Fruit fly (Drosophila melanogaster) whole organism, embryonic: ENCODE results near the gene CG44385.

Source experiments
- Bteb2 ChIP-seq: fragments of 200-800 bp; sonication (Bioruptor generic); optimal IDR thresholded peaks from 2 replicates; lab custom pipeline; 2016; ENCODE audit warnings: missing biosample characterization, missing genetic modification characterization
- CG10147 ChIP-seq: fragments of 200-800 bp; sonication (Bioruptor generic); optimal IDR thresholded peaks from 2 replicates; lab custom pipeline; 2019; ENCODE audit warnings: missing biosample characterization, mild to moderate bottlenecking, missing genetic modification characterization, moderate library complexity
- CG10274 ChIP-seq: fragments of 200-800 bp; sonication (Bioruptor generic); optimal IDR thresholded peaks from 3 replicates; lab custom pipeline; 2017; ENCODE audit warnings: missing biosample characterization, mild to moderate bottlenecking, missing genetic modification characterization
- CG10543 ChIP-seq: fragments of 200-800 bp; sonication (Bioruptor generic); optimal IDR thresholded peaks from 3 replicates; lab custom pipeline; 2017; ENCODE audit warnings: missing biosample characterization, mild to moderate bottlenecking, missing genetic modification characterization, moderate library complexity
- CG11398 ChIP-seq: fragments of 200-800 bp; sonication (Bioruptor generic); optimal IDR thresholded peaks from 2 replicates; lab custom pipeline; 2016; ENCODE audit warnings: missing biosample characterization, missing genetic modification characterization
- CG11456 ChIP-seq: fragments of 200-800 bp; sonication (Bioruptor generic); IDR thresholded peaks from 3 replicates; pipeline ENCODE4 v1.3.6; 2022; ENCODE audit warnings: missing biosample characterization, missing genetic modification characterization
- CG11723 ChIP-seq: fragments of 200-800 bp; sonication (Bioruptor generic); optimal IDR thresholded peaks from 2 replicates; lab custom pipeline; 2017; ENCODE audit warnings: missing biosample characterization, mild to moderate bottlenecking, missing genetic modification characterization
- CG13123 ChIP-seq: fragments of 200-800 bp; sonication (Bioruptor generic); optimal IDR thresholded peaks from 2 replicates; lab custom pipeline; 2016; ENCODE audit warnings: missing biosample characterization, missing genetic modification characterization
- CG13424 ChIP-seq: fragments of 200-800 bp; sonication (Bioruptor generic); optimal IDR thresholded peaks from 2 replicates; lab custom pipeline; 2019; ENCODE audit warnings: missing biosample characterization, mild to moderate bottlenecking, missing genetic modification characterization, moderate library complexity
- CG14710 ChIP-seq: fragments of 200-800 bp; sonication (Bioruptor generic); optimal IDR thresholded peaks from 3 replicates; lab custom pipeline; 2019; ENCODE audit warnings: missing biosample characterization, mild to moderate bottlenecking, missing genetic modification characterization, moderate library complexity
- CG15514 ChIP-seq: fragments of 200-800 bp; sonication (Bioruptor generic); optimal IDR thresholded peaks from 3 replicates; lab custom pipeline; 2017; ENCODE audit warnings: missing biosample characterization, missing genetic modification characterization, mild to moderate bottlenecking, moderate library complexity, missing genetic modification reagents
- CG1603 ChIP-seq: fragments of 200-800 bp; sonication (Bioruptor generic); optimal IDR thresholded peaks from 2 replicates; lab custom pipeline; 2019; ENCODE audit warnings: missing biosample characterization, mild to moderate bottlenecking, missing genetic modification characterization, moderate library complexity
- CG31388 ChIP-seq: fragments of 200-800 bp; sonication (Bioruptor generic); optimal IDR thresholded peaks from 2 replicates; lab custom pipeline; 2016; ENCODE audit warnings: missing biosample characterization, missing genetic modification characterization
- CG3847 ChIP-seq: fragments of 200-800 bp; sonication (Bioruptor generic); IDR thresholded peaks from 2 replicates; pipeline ENCODE4 v1.3.6; 2022; ENCODE audit warnings: missing biosample characterization, missing genetic modification characterization
- CG4617 ChIP-seq: fragments of 200-800 bp; sonication (Bioruptor generic); optimal IDR thresholded peaks from 3 replicates; lab custom pipeline; 2016; ENCODE audit warnings: missing biosample characterization, missing genetic modification characterization, borderline replicate concordance
- CG6272 ChIP-seq: fragments of 200-800 bp; sonication (Bioruptor generic); IDR thresholded peaks from 2 replicates; pipeline ENCODE4 v1.3.6; 2022; ENCODE audit warnings: missing biosample characterization, missing genetic modification characterization
- CG9932 ChIP-seq: fragments of 200-800 bp; sonication (Bioruptor generic); IDR thresholded peaks from 2 replicates; pipeline ENCODE4 v1.3.6; 2022; ENCODE audit warnings: missing biosample characterization, missing genetic modification characterization
- Dek ChIP-seq: fragments of 200-800 bp; sonication (Bioruptor generic); optimal IDR thresholded peaks from 3 replicates; lab custom pipeline; 2019; ENCODE audit warnings: missing biosample characterization, mild to moderate bottlenecking, missing genetic modification characterization, moderate library complexity
- Dfd ChIP-seq, 2 experiments: fragments of >200 bp; optimal IDR thresholded peaks; 2 replicates each; lab custom pipeline; 2017; ENCODE audit warnings: missing biosample characterization in 2 of 2, missing genetic modification characterization in 2 of 2
- Fer2 ChIP-seq: fragments of 200-800 bp; sonication (Bioruptor generic); optimal IDR thresholded peaks from 2 replicates; lab custom pipeline; 2018; ENCODE audit warnings: missing biosample characterization, mild to moderate bottlenecking, missing genetic modification characterization, moderate library complexity
- H2.0 ChIP-seq: fragments of 200-800 bp; sonication (Bioruptor generic); IDR thresholded peaks from 2 replicates; pipeline ENCODE4 v1.3.6; 2022; ENCODE audit warnings: missing biosample characterization, missing genetic modification characterization
- Hsf ChIP-seq: fragments of 200-800 bp; sonication (Bioruptor generic); optimal IDR thresholded peaks from 3 replicates; lab custom pipeline; 2016; ENCODE audit warnings: missing biosample characterization, missing genetic modification characterization
- Meics ChIP-seq: fragments of 200-800 bp; sonication (Bioruptor generic); optimal IDR thresholded peaks from 2 replicates; lab custom pipeline; 2017; ENCODE audit warnings: missing biosample characterization, mild to moderate bottlenecking, missing genetic modification characterization
- NC2α ChIP-seq: fragments of 200-800 bp; sonication (Bioruptor generic); optimal IDR thresholded peaks from 2 replicates; lab custom pipeline; 2016; ENCODE audit warnings: missing biosample characterization, missing genetic modification characterization
- Oli ChIP-seq: fragments of 200-800 bp; sonication (Bioruptor generic); optimal IDR thresholded peaks from 2 replicates; lab custom pipeline; 2018; ENCODE audit warnings: missing biosample characterization, mild to moderate bottlenecking, missing genetic modification characterization, moderate library complexity
- Sry-δ ChIP-seq: fragments of 200-800 bp; sonication (Bioruptor generic); optimal IDR thresholded peaks from 2 replicates; lab custom pipeline; 2016; ENCODE audit warnings: missing biosample characterization, missing genetic modification characterization
- YL-1 ChIP-seq: fragments of 200-800 bp; sonication (Bioruptor generic); optimal IDR thresholded peaks from 3 replicates; lab custom pipeline; 2017; ENCODE audit warnings: missing biosample characterization, mild to moderate bottlenecking, missing genetic modification characterization
- bab2 ChIP-seq: fragments of 200-800 bp; sonication (Bioruptor generic); optimal IDR thresholded peaks from 2 replicates; lab custom pipeline; 2016; ENCODE audit warnings: missing biosample characterization, missing genetic modification characterization
- croc ChIP-seq: fragments of 200-800 bp; sonication (Bioruptor generic); conservative IDR thresholded peaks from 3 replicates; pipeline ENCODE4 v1.3.6; 2022; ENCODE audit warnings: missing biosample characterization, missing genetic modification characterization
- gfzf ChIP-seq: fragments of 200-800 bp; sonication (Bioruptor generic); optimal IDR thresholded peaks from 2 replicates; lab custom pipeline; 2016; ENCODE audit warnings: missing biosample characterization, mild to moderate bottlenecking, missing genetic modification characterization, moderate library complexity
- grau ChIP-seq: fragments of 200-800 bp; optimal IDR thresholded peaks from 3 replicates; lab custom pipeline; 2019; ENCODE audit warnings: missing biosample characterization, mild to moderate bottlenecking, missing genetic modification characterization, moderate library complexity
- gsb-n ChIP-seq: fragments of 200-800 bp; sonication (Bioruptor generic); optimal IDR thresholded peaks from 3 replicates; lab custom pipeline; 2018; ENCODE audit warnings: missing biosample characterization, mild to moderate bottlenecking, missing genetic modification characterization
- hkb ChIP-seq, 2 experiments: fragments of 200-800 bp in 1 of 2; fragments of >200 bp in 1 of 2; sonication (Bioruptor generic) in 1 of 2; IDR thresholded peaks in 1 of 2; optimal IDR thresholded peaks in 1 of 2; 2 replicates each; pipeline versions ENCODE4 v1.3.6 to Lab custom; 2017 to 2022; ENCODE audit warnings: missing biosample characterization in 1 of 2, missing genetic modification characterization in 1 of 2
- jing ChIP-seq: fragments of 200-800 bp; sonication (Bioruptor generic); optimal IDR thresholded peaks from 2 replicates; lab custom pipeline; 2018; ENCODE audit warnings: missing biosample characterization, mild to moderate bottlenecking, missing genetic modification characterization
- mam ChIP-seq: fragments of 200-800 bp; sonication (Bioruptor generic); optimal IDR thresholded peaks from 3 replicates; lab custom pipeline; 2016; ENCODE audit warnings: missing biosample characterization, missing genetic modification characterization
- org-1 ChIP-seq: fragments of 200-800 bp; sonication (Bioruptor generic); optimal IDR thresholded peaks from 2 replicates; lab custom pipeline; 2017; ENCODE audit warnings: missing biosample characterization, missing genetic modification characterization
- p53 ChIP-seq: fragments of 200-800 bp; sonication (Bioruptor generic); optimal IDR thresholded peaks from 2 replicates; lab custom pipeline; 2016; ENCODE audit warnings: missing biosample characterization, missing genetic modification characterization
- pfk ChIP-seq: fragments of 200-800 bp; sonication (Bioruptor generic); optimal IDR thresholded peaks from 2 replicates; lab custom pipeline; 2018; ENCODE audit warnings: missing biosample characterization, mild to moderate bottlenecking, missing genetic modification characterization, moderate library complexity
- repo ChIP-seq: fragments of 200-800 bp; sonication (Bioruptor generic); optimal IDR thresholded peaks from 2 replicates; lab custom pipeline; 2016; ENCODE audit warnings: missing biosample characterization, missing genetic modification characterization
- rib ChIP-seq: fragments of 200-800 bp; sonication (Bioruptor generic); IDR thresholded peaks from 2 replicates; pipeline ENCODE4 v1.3.6; 2022; ENCODE audit warnings: missing biosample characterization, missing genetic modification characterization
- row ChIP-seq: fragments of 200-800 bp; sonication (Bioruptor generic); IDR thresholded peaks from 3 replicates; pipeline ENCODE4 v1.3.6; 2022; ENCODE audit warnings: missing biosample characterization, missing genetic modification characterization
- run ChIP-seq: fragments of 200-800 bp; sonication (Bioruptor generic); optimal IDR thresholded peaks from 3 replicates; lab custom pipeline; 2018; ENCODE audit warnings: missing biosample characterization, mild to moderate bottlenecking, missing genetic modification characterization
- sens ChIP-seq: fragments of 200-800 bp; sonication (Bioruptor generic); peaks from one replicate; lab custom pipeline; 2016; ENCODE audit warnings: missing biosample characterization, missing genetic modification characterization
- shn ChIP-seq: fragments of 200-800 bp; sonication (Bioruptor generic); optimal IDR thresholded peaks from 3 replicates; lab custom pipeline; 2016; ENCODE audit warnings: missing biosample characterization, missing genetic modification characterization
- sr ChIP-seq: fragments of 200-800 bp; sonication (Bioruptor generic); IDR thresholded peaks from 3 replicates; pipeline ENCODE4 v1.3.6; 2022; ENCODE audit warnings: missing biosample characterization, missing genetic modification characterization
- unpg ChIP-seq: fragments of 200-800 bp; sonication (Bioruptor generic); optimal IDR thresholded peaks from 3 replicates; lab custom pipeline; 2018; ENCODE audit warnings: missing biosample characterization, mild to moderate bottlenecking, missing genetic modification characterization, moderate library complexity
- usp ChIP-seq: fragments of >200 bp; optimal IDR thresholded peaks from 2 replicates; lab custom pipeline; 2017; ENCODE audit warnings: missing biosample characterization, missing genetic modification characterization
- vnd ChIP-seq: fragments of 200-800 bp; sonication (Bioruptor generic); IDR thresholded peaks from 3 replicates; pipeline ENCODE4 v1.3.6; 2022; ENCODE audit warnings: missing biosample characterization, missing genetic modification characterization; ENCODE audit not compliant: partially characterized antibody
- wdn ChIP-seq: fragments of 200-800 bp; sonication (Bioruptor generic); IDR thresholded peaks from 2 replicates; pipeline ENCODE4 v1.3.6; 2022; ENCODE audit warnings: missing biosample characterization, missing genetic modification characterization
- wor ChIP-seq: fragments of 200-800 bp; sonication (Bioruptor generic); IDR thresholded peaks from 2 replicates; pipeline ENCODE4 v1.3.6; 2022; ENCODE audit warnings: missing biosample characterization, missing genetic modification characterization
- zfh1 ChIP-seq: fragments of 200-800 bp; sonication (Bioruptor generic); IDR thresholded peaks from 3 replicates; pipeline ENCODE4 v1.3.6; 2022; ENCODE audit warnings: missing biosample characterization, missing genetic modification characterization

CG44385 gene

DNA sequence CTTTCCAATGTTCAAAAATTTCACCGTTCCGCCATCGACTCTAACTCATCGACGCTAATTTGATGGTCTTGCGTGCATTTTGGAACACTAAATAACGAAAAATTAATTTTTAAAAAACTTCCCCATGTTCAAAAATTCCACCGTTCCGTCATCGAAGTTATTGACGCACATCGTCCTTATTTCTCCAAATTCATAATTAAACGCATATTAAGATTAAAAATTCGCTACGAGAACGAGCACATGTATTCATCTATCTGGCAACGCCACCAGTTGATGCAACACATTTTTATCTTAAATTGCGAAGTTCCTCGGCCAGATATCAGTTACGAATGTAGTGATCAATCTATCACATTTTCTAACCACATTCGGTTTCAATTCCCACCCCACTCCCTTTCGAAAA, 17.0 kb upstream of the CG44385 start, which contains the start of gene Lint-1 (continued):
- TF ChIP-seq YL-1 (GFP tag; lab: Kevin White, UChicago) (peak; percentile 33), run (tag; lab: Kevin White, UChicago) (no peak), rib (GFP tag; lab: Robert Waterston, UW) (no peak), bab2 (GFP tag; lab: Kevin White, UChicago) (no peak), Dfd (GFP tag; optimal IDR thresholded peaks at IDR 0.05; lab: Kevin White, UChicago) (no peak), usp (GFP tag; lab: Kevin White, UChicago) (no peak), vnd (GFP tag; lab: Robert Waterston, UW) (no peak), pfk (GFP tag; lab: Kevin White, UChicago) (peak; percentile 85), CG13424 (tag; lab: Kevin White, UChicago) (no peak), gfzf (GFP tag; lab: Kevin White, UChicago) (peak; percentile 9), CG6272 (GFP tag; lab: Robert Waterston, UW) (no peak), row (peak; percentile 56), grau (tag; lab: Kevin White, UChicago) (no peak), Sry-δ (GFP tag; lab: Kevin White, UChicago) (peak; percentile 33), Fer2 (tag; lab: Kevin White, UChicago) (no peak), CG11456 (GFP tag; lab: Robert Waterston, UW) (0 out of 3 replicates have a peak, but pooled peaks have one; percentile 22), CG4617 (GFP tag; lab: Kevin White, UChicago) (peak; percentile 65), CG14710 (peak; percentile 22), Dek (tag; lab: Kevin White, UChicago) (no peak), gsb-n (peak; percentile 15), sr (no peak), CG10274 (GFP tag; lab: Kevin White, UChicago) (no peak), Meics (GFP tag; lab: Kevin White, UChicago) (no peak), p53 (GFP tag; lab: Kevin White, UChicago) (no peak), jing (GFP tag; lab: Kevin White, UChicago) (no peak), CG15514 (GFP tag; lab: Kevin White, UChicago) (peak; percentile 20), CG13123 (no peak), NC2α (GFP tag; lab: Kevin White, UChicago) (no peak), wor (no peak), CG10543 (GFP tag; lab: Kevin White, UChicago) (no peak), zfh1 (GFP tag; lab: Robert Waterston, UW) (peak; percentile 26; the same call in 1 of the 3 replicates), CG1603 (peak; percentile 94), hkb (optimal IDR thresholded peaks at IDR 0.05; lab: Kevin White, UChicago) (no peak), hkb (GFP tag; IDR thresholded peaks at IDR 0.05; lab: Robert Waterston, UW) (peak; percentile 14; the same call in 1 of the 2 replicates), wdn (GFP tag; lab: Robert Waterston, UW) (no peak), Hsf (GFP tag; lab: Kevin White, UChicago) (peak; percentile 5), repo (GFP tag; lab: Kevin White, UChicago) (no peak), CG11723 (GFP tag; lab: Kevin White, UChicago) (peak; percentile 18), Bteb2 (GFP tag; lab: Kevin White, UChicago) (no peak), org-1 (GFP tag; lab: Kevin White, UChicago) (no peak), Oli (tag; lab: Kevin White, UChicago) (no peak), mam (GFP tag; lab: Kevin White, UChicago) (peak; percentile 24), CG9932 (GFP tag; lab: Robert Waterston, UW) (peak; percentile 41; the same call in 1 of the 2 replicates), CG31388 (GFP tag; lab: Kevin White, UChicago) (no peak), H2.0 (GFP tag; lab: Robert Waterston, UW) (0 out of 2 replicates have a peak, but pooled peaks have one; percentile 31), CG11398 (GFP tag; lab: Kevin White, UChicago) (no peak), CG3847 (GFP tag; lab: Robert Waterston, UW) (no peak), sens (GFP tag; lab: Kevin White, UChicago) (peak; percentile 80), CG10147 (GFP tag; lab: Kevin White, UChicago) (no peak), unpg (GFP tag; lab: Kevin White, UChicago) (peak; percentile 10), shn (peak; percentile 26), croc (no peak)
